Fruit fly (Drosophila melanogaster): ENCODE data around the gene CG33494.

Gene CG33494

DNA sequence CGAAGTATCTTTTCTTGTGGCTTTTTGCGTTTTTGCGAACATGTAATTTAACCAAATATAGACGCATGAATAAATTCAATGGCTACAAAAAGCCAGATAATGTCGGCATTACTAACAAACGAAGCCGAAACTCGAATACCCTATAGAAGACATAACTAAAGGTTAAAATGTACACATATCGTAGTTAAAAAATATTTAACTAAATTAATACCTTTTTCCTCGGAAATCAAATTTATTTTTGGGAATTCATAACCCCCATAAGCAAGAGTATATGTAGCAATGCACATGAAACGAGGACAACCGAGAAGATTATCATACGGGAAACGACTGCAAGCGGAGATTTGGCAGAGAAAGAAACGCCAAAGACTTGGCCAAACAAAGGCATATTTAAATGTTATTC, 33.3 kb downstream of the CG33494 start:
- TF ChIP-seq CG8478 (optimal IDR thresholded peaks at IDR 0.05) (no peak), CTCF (optimal IDR thresholded peaks at IDR 0.05) (no peak)

DNA sequence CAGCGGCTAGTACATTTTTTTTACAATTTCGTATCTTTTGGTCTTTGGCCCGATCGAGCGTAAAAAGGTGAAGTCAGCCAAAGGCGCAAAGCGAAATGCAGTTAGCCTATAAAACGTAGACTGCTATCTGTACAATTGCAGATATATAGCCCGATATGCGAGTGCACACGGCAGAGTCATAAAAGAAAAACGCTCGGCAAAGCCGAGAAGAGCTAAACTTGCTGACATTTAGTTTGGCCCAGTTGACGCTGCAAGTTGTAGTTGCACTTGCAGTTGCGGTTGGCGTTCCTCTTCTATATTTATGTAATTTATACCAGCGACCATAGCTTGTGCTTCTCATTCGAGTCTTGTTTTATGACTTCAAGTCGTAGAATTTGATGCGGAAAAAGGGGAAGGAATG, 34.3 kb downstream of the CG33494 start:
- TF ChIP-seq CTCF (optimal IDR thresholded peaks at IDR 0.05) (no peak), CG8478 (optimal IDR thresholded peaks at IDR 0.05) (no peak)

dm6 chr3R:25459200-25459809, 35.7 kb downstream of the CG33494 start:
- TF ChIP-seq CTCF (optimal IDR thresholded peaks at IDR 0.05) = no peak
- TF ChIP-seq CG8478 (optimal IDR thresholded peaks at IDR 0.05) = no peak

DNA sequence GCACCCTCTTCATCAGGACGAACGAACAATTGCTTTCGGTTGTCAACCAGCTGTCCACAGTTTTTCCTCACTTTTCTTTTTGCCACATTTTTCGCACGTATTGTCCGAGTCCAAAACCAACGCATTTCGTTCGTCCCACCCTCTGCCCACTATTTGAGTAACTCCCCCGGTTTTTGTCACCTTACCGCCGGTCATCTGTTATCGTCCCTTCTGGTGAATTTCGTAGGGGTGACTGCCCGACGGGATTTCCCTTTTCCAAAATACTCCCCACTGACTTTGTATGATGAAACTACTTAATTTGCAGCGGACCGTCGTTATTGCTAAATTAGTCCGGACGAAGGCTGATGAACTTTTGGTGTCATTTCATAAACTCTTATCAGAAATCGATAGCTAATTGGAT, 37.9 kb downstream of the CG33494 start:
- no peak for TF ChIP-seq CTCF (optimal IDR thresholded peaks at IDR 0.05)

- TF ChIP-seq CG8478 (optimal IDR thresholded peaks at IDR 0.05) = no peak
- no peak for TF ChIP-seq CTCF (optimal IDR thresholded peaks at IDR 0.05)
These were observed 41.7 kb downstream of the CG33494 start for dm6 chr3R:25453150-25453680.

dm6 chr3R:25451832-25452231, 43.1 kb downstream of the CG33494 start:
- TF ChIP-seq CG8478 (optimal IDR thresholded peaks at IDR 0.05) = no peak
- no peak for TF ChIP-seq CTCF (optimal IDR thresholded peaks at IDR 0.05)

DNA sequence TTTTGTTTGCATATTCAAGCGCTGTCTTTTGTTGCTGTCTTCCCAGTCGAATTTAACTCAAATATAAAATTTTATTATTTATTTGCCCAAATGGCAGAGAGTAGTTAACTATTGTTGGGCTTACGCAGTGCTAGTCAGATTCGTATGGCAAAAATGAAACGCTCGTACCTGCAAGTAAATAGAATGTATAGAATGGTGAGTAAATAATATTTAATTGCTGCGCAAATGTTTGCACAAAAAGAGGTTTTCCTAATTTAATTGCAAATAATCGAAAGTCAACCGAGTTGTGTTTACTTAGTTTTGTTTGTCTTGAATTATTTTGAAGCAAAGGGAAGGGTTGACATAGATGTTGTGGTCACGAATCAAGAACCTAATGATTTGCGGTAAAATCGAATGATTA, 46.2 kb downstream of the CG33494 start:
- TF ChIP-seq CG8478 (optimal IDR thresholded peaks at IDR 0.05) (no peak), CTCF (optimal IDR thresholded peaks at IDR 0.05) (no peak)

DNA sequence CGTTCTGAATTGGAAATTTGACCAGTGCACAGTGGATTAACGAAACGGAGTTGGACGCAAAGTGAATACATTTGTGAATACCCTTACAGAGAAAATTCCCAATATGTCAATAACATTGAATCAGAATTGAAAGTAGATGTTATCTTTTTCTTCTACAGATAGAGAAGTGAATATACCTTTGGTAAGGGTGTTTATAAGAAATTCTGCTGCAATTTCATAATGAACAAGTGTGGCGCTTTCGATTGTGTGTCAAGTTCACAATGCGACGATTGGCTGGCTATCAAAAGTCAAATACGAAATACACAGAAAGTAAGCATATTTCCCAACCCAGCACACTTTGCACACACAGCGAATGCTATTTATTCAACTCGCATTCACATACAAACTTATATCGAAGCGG, 46.6 kb downstream of the CG33494 start:
- TF ChIP-seq CG8478 (optimal IDR thresholded peaks at IDR 0.05) (no peak), CTCF (optimal IDR thresholded peaks at IDR 0.05) (no peak)

DNA sequence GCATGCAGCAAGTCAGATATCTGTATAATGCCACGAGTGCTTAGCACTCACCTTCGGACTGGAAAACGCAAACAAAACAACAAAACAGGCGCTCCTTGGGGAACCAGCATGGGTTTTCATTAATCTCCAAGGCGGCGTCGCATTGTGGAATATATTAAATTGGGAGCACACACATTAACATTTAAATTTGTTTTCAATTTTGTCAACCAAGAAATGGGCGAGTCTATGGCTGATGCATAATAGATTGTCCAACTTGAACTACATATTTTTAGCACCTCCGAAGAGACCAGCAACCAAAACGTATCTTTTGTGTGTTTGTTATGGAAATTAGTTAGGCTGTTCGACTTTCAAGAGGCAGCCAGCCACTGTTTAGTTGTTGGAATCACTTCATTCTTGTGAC, 47.5 kb downstream of the CG33494 start:
- TF ChIP-seq CG8478 (optimal IDR thresholded peaks at IDR 0.05) (no peak), CTCF (optimal IDR thresholded peaks at IDR 0.05) (no peak)

DNA sequence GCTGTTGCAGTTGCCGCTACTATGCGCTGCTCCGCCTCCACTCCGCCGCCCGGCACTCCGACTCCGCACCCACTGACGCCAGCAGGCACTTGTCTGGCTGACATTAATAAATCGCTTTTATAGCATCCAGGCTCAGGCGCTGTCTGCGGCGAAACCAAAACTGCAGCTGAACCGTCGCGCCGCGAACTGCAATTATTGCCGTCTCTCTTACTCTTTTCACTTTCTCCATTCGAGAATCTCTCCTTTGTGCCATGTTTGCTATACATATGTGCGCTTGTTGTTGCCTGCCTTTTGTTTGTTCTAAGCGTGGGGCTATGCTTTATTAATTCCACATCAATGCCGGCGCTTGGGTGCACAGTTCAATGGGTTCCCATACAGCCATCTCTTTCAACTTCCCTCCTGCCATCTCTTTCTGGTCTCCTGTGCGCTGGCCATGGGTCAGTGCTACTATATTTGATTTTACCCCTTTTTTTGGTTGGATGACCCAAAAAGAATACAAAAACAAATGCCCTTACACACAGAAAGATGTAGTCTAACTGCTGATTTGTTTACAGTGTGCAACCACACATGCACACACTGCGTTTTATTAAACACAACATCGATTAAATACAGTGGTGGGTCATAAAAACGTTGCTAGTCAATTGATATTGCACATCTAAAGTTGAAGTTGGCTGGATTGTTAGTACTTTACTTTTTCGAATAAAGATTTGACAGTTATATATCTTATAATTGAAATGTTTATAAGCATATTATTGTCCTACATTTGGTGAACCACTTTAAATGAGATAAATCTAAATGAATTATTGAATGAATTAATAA, 48.3 kb downstream of the CG33494 start:
- TF ChIP-seq CTCF (optimal IDR thresholded peaks at IDR 0.05) = no peak
- no peak for TF ChIP-seq CG8478 (optimal IDR thresholded peaks at IDR 0.05)

DNA sequence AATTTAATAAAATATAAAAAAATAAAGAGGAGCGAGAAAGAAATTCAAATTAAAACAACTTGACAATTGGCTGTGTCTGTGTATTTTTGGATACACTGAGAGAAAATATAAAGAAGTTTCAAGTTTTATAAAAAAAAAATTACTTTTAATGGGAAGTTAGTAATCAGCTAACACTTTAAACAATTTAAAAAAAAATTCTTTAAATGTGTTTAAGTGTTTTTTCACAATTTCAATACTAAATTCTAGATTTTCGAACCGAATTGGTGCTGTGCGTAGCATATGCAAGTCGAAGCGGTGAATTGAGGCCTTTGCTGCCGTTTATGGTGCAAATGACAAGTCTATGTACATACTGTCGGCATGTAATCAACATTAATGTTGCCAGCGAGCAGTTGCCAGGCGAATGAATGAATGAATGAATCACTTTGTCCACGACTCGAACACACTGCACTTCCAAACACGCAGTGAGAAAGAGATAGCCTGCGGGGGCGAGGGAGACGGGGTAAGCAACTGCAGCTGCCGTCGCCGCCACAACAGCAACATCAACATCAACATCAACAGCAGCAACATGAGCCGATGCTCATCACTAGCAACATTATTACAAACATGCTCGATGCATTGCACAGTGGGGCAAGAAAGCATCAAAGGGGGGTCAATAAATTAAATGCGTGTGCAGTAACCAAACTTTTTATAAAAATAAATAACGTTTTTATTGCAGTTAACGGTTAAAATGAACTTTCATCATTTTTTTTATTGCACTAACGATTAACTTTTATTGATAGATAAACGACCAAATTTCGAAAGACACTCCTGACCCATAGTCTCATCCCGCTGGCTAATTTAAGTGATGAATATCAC, 49.2 kb downstream of the CG33494 start:
- TF ChIP-seq CTCF (optimal IDR thresholded peaks at IDR 0.05) = no peak
- TF ChIP-seq CG8478 (optimal IDR thresholded peaks at IDR 0.05) = no peak
